Worm (Caenorhabditis elegans) whole organism, young adult: ENCODE measurements around the gene str-102.

Experiments used
- B0019.2 ChIP-seq: fragments of 200-800 bp; sonication (Bioruptor generic); conservative IDR thresholded peaks from 2 replicates; pipeline ENCODE4 v1.3.6; 2022; ENCODE audit warnings: missing genetic modification reagents, missing genetic modification characterization, missing compliant biosample characterization
- F52B5.7 ChIP-seq: sonication (generic microtip); optimal IDR thresholded peaks from 2 replicates; lab custom pipeline; 2016; ENCODE audit warnings: mild to moderate bottlenecking, missing genetic modification characterization, missing compliant biosample characterization
- T26A5.8 ChIP-seq: sonication (generic microtip); optimal IDR thresholded peaks from 2 replicates; lab custom pipeline; 2016; ENCODE audit warnings: missing genetic modification characterization, missing compliant biosample characterization
- atf-7 ChIP-seq: sonication (generic microtip); optimal IDR thresholded peaks from 2 replicates; lab custom pipeline; 2017; ENCODE audit warnings: mild to moderate bottlenecking, missing genetic modification characterization, missing compliant biosample characterization
- bed-1 ChIP-seq: fragments of 200-800 bp; sonication (Bioruptor generic); IDR thresholded peaks from 2 replicates; pipeline ENCODE4 v1.3.6; 2022; ENCODE audit warnings: missing genetic modification reagents, missing genetic modification characterization, missing compliant biosample characterization
- ccch-3 ChIP-seq: fragments of 200-800 bp; sonication (Bioruptor generic); optimal IDR thresholded peaks from 2 replicates; lab custom pipeline; 2018; ENCODE audit warnings: mild to moderate bottlenecking, missing genetic modification characterization, missing compliant biosample characterization
- cebp-1 ChIP-seq, 2 experiments: fragments of 200-800 bp in 1 of 2; sonication (Bioruptor generic) in 1 of 2; sonication (generic microtip) in 1 of 2; IDR thresholded peaks in 1 of 2; optimal IDR thresholded peaks in 1 of 2; 2 replicates each; pipeline versions ENCODE4 v1.3.6 to Lab custom; 2017 to 2022; ENCODE audit warnings: missing compliant biosample characterization in 2 of 2, missing genetic modification characterization in 2 of 2, mild to moderate bottlenecking in 1 of 2, missing genetic modification reagents in 1 of 2, moderate library complexity in 1 of 2
- ceh-40 ChIP-seq: fragments of 200-800 bp; sonication (Bioruptor generic); IDR thresholded peaks from 2 replicates; pipeline ENCODE4 v1.3.6; 2022; ENCODE audit warnings: missing genetic modification characterization, missing compliant biosample characterization
- dpl-1 ChIP-seq: fragments of 150-350 bp; optimal IDR thresholded peaks from 2 replicates; lab custom pipeline; 2014; ENCODE audit warnings: missing biosample characterization, missing genetic modification reagents, missing genetic modification characterization
- egrh-3 ChIP-seq: fragments of 200-800 bp; sonication (Bioruptor generic); IDR thresholded peaks from 2 replicates; pipeline ENCODE4 v1.3.6; 2022; ENCODE audit warnings: missing genetic modification reagents, missing genetic modification characterization, missing compliant biosample characterization
- ekl-4 ChIP-seq: fragments of 200-800 bp; sonication (Bioruptor generic); IDR thresholded peaks from 2 replicates; pipeline ENCODE4 v1.3.6; 2022; ENCODE audit warnings: missing genetic modification reagents, missing genetic modification characterization, missing compliant biosample characterization
- fkh-3 ChIP-seq: sonication (generic microtip); optimal IDR thresholded peaks from 2 replicates; lab custom pipeline; 2016; ENCODE audit warnings: mild to moderate bottlenecking, missing genetic modification characterization, missing compliant biosample characterization
- lag-1 ChIP-seq: fragments of 200-800 bp; sonication (Bioruptor generic); IDR thresholded peaks from 2 replicates; pipeline ENCODE4 v1.3.6; 2022; ENCODE audit warnings: missing genetic modification reagents, missing genetic modification characterization, missing compliant biosample characterization
- let-526 ChIP-seq: fragments of 200-800 bp; sonication (Bioruptor generic); IDR thresholded peaks from 2 replicates; pipeline ENCODE4 v1.3.6; 2022; ENCODE audit warnings: missing genetic modification reagents, missing genetic modification characterization, missing compliant biosample characterization
- lin-26 ChIP-seq: fragments of 200-800 bp; sonication (Bioruptor generic); IDR thresholded peaks from 2 replicates; pipeline ENCODE4 v1.3.6; 2022; ENCODE audit warnings: missing genetic modification reagents, missing genetic modification characterization, missing compliant biosample characterization
- lin-35 ChIP-seq, 3 experiments: fragments of 150-350 bp in 2 of 3; sonication (generic microtip) in 1 of 3; optimal IDR thresholded peaks; 2 replicates each; lab custom pipeline; 2014 to 2018; ENCODE audit warnings: missing biosample characterization in 3 of 3, missing genetic modification characterization in 3 of 3, missing genetic modification reagents in 3 of 3
- lin-40 ChIP-seq: sonication (generic microtip); optimal IDR thresholded peaks from 2 replicates; lab custom pipeline; 2016; ENCODE audit warnings: missing genetic modification characterization, mild to moderate bottlenecking, missing compliant biosample characterization, missing genotype, missing genetic modification reagents
- lir-1 ChIP-seq: fragments of 200-800 bp; sonication (Bioruptor generic); conservative IDR thresholded peaks from 2 replicates; pipeline ENCODE4 v1.3.6; 2022; ENCODE audit warnings: missing genetic modification reagents, missing genetic modification characterization, missing compliant biosample characterization
- madf-6 ChIP-seq: fragments of 200-800 bp; sonication (Bioruptor generic); IDR thresholded peaks from 2 replicates; pipeline ENCODE4 v1.3.6; 2022; ENCODE audit warnings: missing genetic modification reagents, missing genetic modification characterization, missing compliant biosample characterization
- madf-8 ChIP-seq: fragments of 200-800 bp; sonication (Bioruptor generic); conservative IDR thresholded peaks from 2 replicates; pipeline ENCODE4 v1.3.6; 2022; ENCODE audit warnings: missing genetic modification reagents, missing genetic modification characterization, missing compliant biosample characterization
- mcd-1 ChIP-seq: fragments of 200-800 bp; sonication (Bioruptor generic); IDR thresholded peaks from 2 replicates; pipeline ENCODE4 v1.3.6; 2022; ENCODE audit warnings: missing genetic modification reagents, missing genetic modification characterization, missing compliant biosample characterization
- nfya-2 ChIP-seq: fragments of 200-800 bp; sonication (Bioruptor generic); IDR thresholded peaks from 2 replicates; pipeline ENCODE4 v1.3.6; 2022; ENCODE audit warnings: missing genetic modification reagents, missing genetic modification characterization, missing compliant biosample characterization
- nhr-120 ChIP-seq: fragments of 200-800 bp; sonication (Bioruptor generic); IDR thresholded peaks from 2 replicates; pipeline ENCODE4 v1.3.6; 2022; ENCODE audit warnings: missing genetic modification characterization, missing compliant biosample characterization
- nhr-27 ChIP-seq: fragments of 200-800 bp; sonication (Bioruptor generic); optimal IDR thresholded peaks from 2 replicates; lab custom pipeline; 2018; ENCODE audit warnings: mild to moderate bottlenecking, missing genetic modification characterization, moderate library complexity, missing compliant biosample characterization
- rcor-1 ChIP-seq: fragments of 200-800 bp; sonication (Bioruptor generic); IDR thresholded peaks from 2 replicates; pipeline ENCODE4 v1.3.6; 2022; ENCODE audit warnings: missing genetic modification reagents, missing genetic modification characterization, missing compliant biosample characterization
- repo-1 ChIP-seq: sonication (generic microtip); optimal IDR thresholded peaks from 2 replicates; lab custom pipeline; 2017; ENCODE audit warnings: mild to moderate bottlenecking, missing genetic modification characterization, missing compliant biosample characterization
- unc-130 ChIP-seq: sonication (generic microtip); optimal IDR thresholded peaks from 2 replicates; lab custom pipeline; 2016; ENCODE audit warnings: missing genetic modification reagents, missing genetic modification characterization, missing compliant biosample characterization
- ztf-22 ChIP-seq: fragments of 200-800 bp; sonication (Bioruptor generic); optimal IDR thresholded peaks from 2 replicates; lab custom pipeline; 2018; ENCODE audit warnings: mild to moderate bottlenecking, missing genetic modification characterization, moderate library complexity, missing compliant biosample characterization

The str-102 gene

ce11 chrV:15384733-15385132, at the start of gene str-102:
TSS of gene str-102 (plus strand) at chrV:15385033.
- TF ChIP-seq dpl-1 (no peak), unc-130 (GFP tag; lab: Kevin White, UChicago) (no peak), mcd-1 (GFP tag; lab: Robert Waterston, UW) (no peak)

DNA sequence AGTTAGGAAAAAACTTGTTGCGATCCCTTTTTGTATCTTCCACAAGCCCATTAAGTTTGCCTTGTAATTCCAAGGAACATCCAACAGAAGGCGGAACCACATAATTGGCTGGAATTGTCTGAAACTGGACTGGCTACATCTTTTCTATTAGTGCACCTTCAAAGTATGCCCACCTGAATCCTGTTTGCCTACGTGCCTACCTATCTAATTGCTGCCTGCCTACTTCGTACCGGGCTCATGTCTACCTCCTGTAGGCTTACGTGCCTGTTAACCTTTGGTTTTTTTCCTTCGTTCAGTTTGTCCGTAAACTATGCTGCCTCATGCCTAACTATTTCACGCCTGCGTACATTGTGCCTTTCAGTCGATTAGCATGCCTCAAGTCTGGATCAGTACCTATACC, 47.4 kb upstream of the str-102 start, which contains the start of gene wrt-7:
wrt-7 (minus strand) TSS at position 101 of the 400 bp plus-strand sequence.
- TF ChIP-seq egrh-3 (GFP tag; lab: Robert Waterston, UW) (no peak), lin-35 (GFP tag; optimal IDR thresholded peaks at IDR 0.05; lab: Kevin White, UChicago) (no peak), lin-26 (GFP tag; lab: Robert Waterston, UW) (no peak), F52B5.7 (no peak), T26A5.8 (tag; lab: Kevin White, UChicago) (no peak)

- TF ChIP-seq cebp-1 (GFP tag; IDR thresholded peaks at IDR 0.05; lab: Robert Waterston, UW) (no peak), cebp-1 (tag; optimal IDR thresholded peaks at IDR 0.05; lab: Kevin White, UChicago) (no peak), repo-1 (tag; lab: Kevin White, UChicago) (no peak), lir-1 (no peak), nhr-27 (tag; lab: Kevin White, UChicago) (no peak), ceh-40 (no peak), bed-1 (GFP tag; lab: Robert Waterston, UW) (no peak), madf-8 (GFP tag; lab: Robert Waterston, UW) (no peak)
- TF ChIP-seq, all 124 proteins: peak for 0
Observed at ce11 chrV:15339363-15339762, 45.5 kb upstream of the str-102 start, which contains the start of gene clec-228. TSS of gene clec-228 (minus strand) at chrV:15339463.

DNA sequence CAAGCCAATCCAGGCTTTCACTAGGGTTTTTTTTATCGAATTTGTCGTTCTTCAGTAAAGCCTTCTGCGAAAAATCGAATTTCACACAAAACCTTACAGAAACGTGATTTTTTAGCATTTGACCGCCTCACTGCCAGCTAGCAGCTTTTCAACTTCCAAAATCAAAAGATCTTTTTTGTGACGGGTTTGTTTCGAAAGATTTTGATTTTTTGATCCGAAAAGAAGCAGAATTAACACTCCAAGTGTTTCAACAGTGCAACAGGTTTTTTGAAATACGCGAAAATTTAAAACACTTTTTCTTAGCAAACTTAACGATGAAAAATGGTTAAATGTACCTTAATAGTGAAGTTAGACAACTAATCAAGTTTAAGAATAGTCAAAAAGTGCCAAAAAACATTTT, 43.4 kb upstream of the str-102 start, which contains the start of gene clec-229:
clec-229 (minus strand) TSS at position 101 of the 400 bp plus-strand sequence.
- no peak for TF ChIP-seq lin-40
- TF ChIP-seq ekl-4, result no peak
- no peak for TF ChIP-seq ccch-3 (GFP tag; lab: Kevin White, UChicago)
- TF ChIP-seq lin-35 (GFP tag; optimal IDR thresholded peaks at IDR 0.05; lab: Kevin White, UChicago), result no peak
- no peak for TF ChIP-seq madf-6 (GFP tag; lab: Robert Waterston, UW)

DNA sequence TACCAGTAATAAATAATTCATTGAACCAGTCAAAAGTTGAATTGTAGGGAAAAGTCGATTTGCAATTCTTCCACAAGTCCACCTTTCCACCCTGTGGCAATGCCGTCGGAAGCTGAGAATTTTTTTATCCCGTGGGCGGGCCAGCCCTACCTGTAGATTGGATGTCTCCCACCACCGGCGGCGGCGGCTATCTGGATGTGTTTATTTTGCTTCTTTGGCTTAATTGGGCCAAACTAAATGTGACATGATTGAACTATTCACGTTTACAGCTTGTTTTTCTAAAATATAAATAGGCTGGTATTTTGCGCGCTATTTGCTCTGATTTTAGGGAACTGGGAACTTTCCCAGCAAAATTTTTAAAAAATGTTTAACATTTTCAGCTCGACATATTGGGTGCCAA, 40.4 kb upstream of the str-102 start, which contains the start of gene wrt-8:
wrt-8 (minus strand) TSS at position 101 of the 400 bp plus-strand sequence.
- no peak for TF ChIP-seq atf-7
- TF ChIP-seq nfya-2 (GFP tag; lab: Robert Waterston, UW), result no peak
- no peak for TF ChIP-seq ztf-22 (GFP tag; lab: Kevin White, UChicago)
- no peak for TF ChIP-seq let-526 (GFP tag; lab: Robert Waterston, UW)
- TF ChIP-seq lin-26 (GFP tag; lab: Robert Waterston, UW), result no peak
- 0 out of 2 replicates have a peak, but pooled peaks have one; percentile 11 for TF ChIP-seq nhr-120 (GFP tag; lab: Robert Waterston, UW)
- no peak for TF ChIP-seq fkh-3 (tag; lab: Kevin White, UChicago)
- TF ChIP-seq rcor-1 (GFP tag; lab: Robert Waterston, UW), result no peak

DNA sequence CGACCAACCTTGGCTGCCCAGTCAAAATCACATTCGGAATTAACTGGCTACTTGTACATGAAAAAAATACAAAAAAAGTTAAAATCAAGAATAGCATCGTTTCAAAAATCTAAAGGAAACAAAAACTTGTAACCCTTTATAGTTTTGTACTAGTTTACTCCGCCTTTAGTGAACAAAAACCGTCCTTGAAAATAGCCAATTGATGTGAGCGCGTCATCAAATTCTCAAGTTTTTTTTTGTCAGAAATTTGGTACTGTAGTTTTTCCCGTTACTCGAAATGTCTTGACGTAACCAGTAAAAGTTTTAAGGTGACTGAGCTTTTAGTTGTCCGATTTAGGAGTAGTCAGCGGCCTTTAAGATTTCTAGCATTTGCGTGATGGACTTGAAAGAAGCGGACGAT, 37.5 kb upstream of the str-102 start, which contains the start of gene C29F3.3:
C29F3.3 (minus strand) TSS at position 101 of the 400 bp plus-strand sequence.
- TF ChIP-seq cebp-1 (GFP tag; IDR thresholded peaks at IDR 0.05; lab: Robert Waterston, UW) (no peak), cebp-1 (tag; optimal IDR thresholded peaks at IDR 0.05; lab: Kevin White, UChicago) (no peak), lag-1 (GFP tag; lab: Robert Waterston, UW) (no peak), B0019.2 (GFP tag; lab: Robert Waterston, UW) (no peak)
